Worm (Caenorhabditis elegans): ENCODE measurements around the gene ztf-30.

DNA sequence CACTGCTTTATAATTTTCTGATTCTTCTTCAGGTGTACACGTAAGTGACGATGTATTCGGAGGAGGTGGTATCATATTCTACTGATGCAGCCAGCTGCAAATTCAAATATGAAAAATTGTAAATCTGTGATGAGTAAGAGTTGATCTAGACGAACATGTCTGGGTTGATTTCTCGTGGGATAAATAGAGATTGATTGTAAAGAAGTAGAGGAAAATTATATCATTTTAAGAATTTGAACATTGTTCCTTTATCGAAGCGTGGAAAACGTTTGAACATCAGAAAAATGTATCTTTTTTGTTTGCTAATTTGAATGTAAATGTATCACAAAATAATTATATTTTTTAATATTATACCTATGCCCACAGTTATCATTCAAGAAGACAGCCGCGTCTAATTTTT is 52.2 kb downstream of the ztf-30 start, which contains the start of gene ZC21.6:
- TF ChIP-seq tab-1 (GFP tag; IDR thresholded peaks at IDR 0.05) (no peak), ztf-29 (GFP tag; IDR thresholded peaks at IDR 0.05) (no peak)
